Worm (Caenorhabditis elegans): Measurements from ENCODE around the gene srx-47.

Gene srx-47

ce11 chrV:9343629-9344624 is 5.9 kb upstream of the srx-47 start, which contains the start of gene tos-1 (continued):
- TF ChIP-seq ham-2 (GFP tag; optimal IDR thresholded peaks at IDR 0.05) (peak; percentile 96), bed-3 (GFP tag; optimal IDR thresholded peaks at IDR 0.05) (peak; percentile 77), mab-5 (tag; optimal IDR thresholded peaks at IDR 0.05) (peak; percentile 63), lsy-2 (tag; optimal IDR thresholded peaks at IDR 0.05) (peak; percentile 89), sptf-1 (tag; optimal IDR thresholded peaks at IDR 0.05) (peak; percentile 97), tbx-8 (GFP tag; optimal IDR thresholded peaks at IDR 0.05) (peak; percentile 45), unc-39 (tag; optimal IDR thresholded peaks at IDR 0.05) (peak; percentile 93), M03D4.4 (tag; optimal IDR thresholded peaks at IDR 0.05) (peak; percentile 93), nhr-76 (tag; optimal IDR thresholded peaks at IDR 0.05) (no peak), lin-13 (tag; optimal IDR thresholded peaks at IDR 0.05) (peak; percentile 98), hlh-1 (tag; optimal IDR thresholded peaks at IDR 0.05) (peak; percentile 57)

- peak; percentile 48 for TF ChIP-seq nhr-237 (tag; optimal IDR thresholded peaks at IDR 0.05)
- TF ChIP-seq sptf-1 (tag; optimal IDR thresholded peaks at IDR 0.05): no peak
- TF ChIP-seq lin-32 (GFP tag; optimal IDR thresholded peaks at IDR 0.05): no peak
- no peak for TF ChIP-seq unc-62 (GFP tag; optimal IDR thresholded peaks at IDR 0.05)
- peak; percentile 83 for TF ChIP-seq ces-1 (GFP tag; optimal IDR thresholded peaks at IDR 0.05)
- peak; percentile 75 for TF ChIP-seq lsy-2 (tag; optimal IDR thresholded peaks at IDR 0.05)
- no peak for TF ChIP-seq unc-39 (tag; optimal IDR thresholded peaks at IDR 0.05)
- no peak for TF ChIP-seq tbx-8 (GFP tag; optimal IDR thresholded peaks at IDR 0.05)
- peak; percentile 91 for TF ChIP-seq ceh-39 (tag; optimal IDR thresholded peaks at IDR 0.05)
- no peak for TF ChIP-seq hlh-1 (tag; optimal IDR thresholded peaks at IDR 0.05)
- TF ChIP-seq unc-120 (tag; optimal IDR thresholded peaks at IDR 0.05; ENCODE audit: poor library complexity, severe bottlenecking): no peak
- TF ChIP-seq flh-1 (GFP tag; optimal IDR thresholded peaks at IDR 0.05): no peak
- no peak for TF ChIP-seq elt-1 (tag; optimal IDR thresholded peaks at IDR 0.05; ENCODE audit: borderline replicate concordance, insufficient read depth)
- no peak for TF ChIP-seq M03D4.4 (tag; optimal IDR thresholded peaks at IDR 0.05)
- peak; percentile 2 for TF ChIP-seq lin-13 (tag; optimal IDR thresholded peaks at IDR 0.05)
- peak; percentile 65 for TF ChIP-seq mep-1 (tag; optimal IDR thresholded peaks at IDR 0.05)
- no peak for TF ChIP-seq snpc-4 (tag; optimal IDR thresholded peaks at IDR 0.05)
- TF ChIP-seq blmp-1 (tag; optimal IDR thresholded peaks at IDR 0.05): no peak
- no peak for TF ChIP-seq elt-3 (tag; optimal IDR thresholded peaks at IDR 0.05)
- peak; percentile 45 for TF ChIP-seq pha-4 (tag; optimal IDR thresholded peaks at IDR 0.05)
- TF ChIP-seq sem-2 (GFP tag; optimal IDR thresholded peaks at IDR 0.05): no peak
- TF ChIP-seq nhr-12 (tag; optimal IDR thresholded peaks at IDR 0.05): no peak
- no peak for TF ChIP-seq mab-5 (tag; optimal IDR thresholded peaks at IDR 0.05)
- no peak for TF ChIP-seq cnd-1 (tag; optimal IDR thresholded peaks at IDR 0.05)
Observed at ce11 chrV:9346804-9347203, 3.0 kb upstream of the srx-47 start, which contains the start of the genes K07B1.7 and try-5. K07B1.7 (minus strand) TSS chrV:9346962. try-5 (plus strand) TSS chrV:9347044.

ce11 chrV:9352947-9353346 is 3.2 kb downstream of the srx-47 start, which contains the start of gene srx-46:
srx-46 (plus strand) TSS chrV:9353247.
- TF ChIP-seq ceh-83 (GFP tag; optimal IDR thresholded peaks at IDR 0.05) (no peak), mls-2 (tag; optimal IDR thresholded peaks at IDR 0.05) (no peak), hlh-1 (tag; optimal IDR thresholded peaks at IDR 0.05) (no peak), mab-5 (tag; optimal IDR thresholded peaks at IDR 0.05) (no peak), snpc-4 (tag; optimal IDR thresholded peaks at IDR 0.05) (no peak), flh-1 (GFP tag; optimal IDR thresholded peaks at IDR 0.05) (no peak), ceh-43 (GFP tag; optimal IDR thresholded peaks at IDR 0.05) (no peak)

DNA sequence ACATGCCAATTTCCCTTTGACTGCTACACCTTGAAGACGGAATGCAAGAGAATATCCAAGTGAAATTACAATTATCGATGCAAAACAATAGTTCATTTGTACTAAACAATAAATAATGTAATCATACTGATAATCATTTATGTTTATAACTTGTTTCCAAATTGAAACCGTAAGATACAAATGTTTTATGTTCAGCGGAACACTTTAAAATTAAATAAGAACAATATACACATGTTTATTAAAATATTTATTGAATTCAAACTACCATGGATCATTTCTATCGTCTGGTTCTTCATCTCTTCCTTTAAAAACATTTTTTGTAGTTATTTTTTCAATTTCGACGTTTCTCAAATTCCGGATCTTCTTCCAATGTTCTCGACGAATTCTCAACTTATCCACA is 5.6 kb downstream of the srx-47 start, which contains the start of gene ttr-40:
TSS of gene ttr-40 (minus strand) at position 101 of the 400 bp plus-strand sequence.
- TF ChIP-seq snpc-4 (tag; optimal IDR thresholded peaks at IDR 0.05) (no peak), elt-3 (tag; optimal IDR thresholded peaks at IDR 0.05) (no peak), nhr-237 (tag; optimal IDR thresholded peaks at IDR 0.05) (no peak), nhr-12 (tag; optimal IDR thresholded peaks at IDR 0.05) (no peak), unc-62 (GFP tag; optimal IDR thresholded peaks at IDR 0.05) (no peak), ztf-11 (tag; optimal IDR thresholded peaks at IDR 0.05) (no peak), ceh-43 (GFP tag; optimal IDR thresholded peaks at IDR 0.05) (no peak), blmp-1 (tag; optimal IDR thresholded peaks at IDR 0.05) (no peak), lin-32 (GFP tag; optimal IDR thresholded peaks at IDR 0.05) (no peak), nhr-28 (tag; optimal IDR thresholded peaks at IDR 0.05) (no peak), lsy-2 (tag; optimal IDR thresholded peaks at IDR 0.05) (no peak), nhr-2 (tag; optimal IDR thresholded peaks at IDR 0.05) (no peak), ces-1 (GFP tag; optimal IDR thresholded peaks at IDR 0.05) (no peak), hlh-1 (tag; optimal IDR thresholded peaks at IDR 0.05) (no peak)

All from whole organism, mixed stage, embryonic.